Worm (Caenorhabditis elegans) whole organism, L4 larva: ENCODE data around the gene srh-172.

ENCODE experiments used
- D1046.2 ChIP-seq: fragments of 200-800 bp; sonication (Bioruptor generic); IDR thresholded peaks from 2 replicates; pipeline ENCODE4 v1.3.6; 2022; ENCODE audit warnings: missing genetic modification characterization, missing compliant biosample characterization
- F44E2.7 ChIP-seq: fragments of 200-800 bp; sonication (Bioruptor generic); IDR thresholded peaks from 2 replicates; pipeline ENCODE4 v2.1.2; 2022; ENCODE audit warnings: missing genetic modification characterization, missing compliant biosample characterization
- ZK337.2 ChIP-seq: fragments of 200-800 bp; sonication (Bioruptor generic); IDR thresholded peaks from 2 replicates; pipeline ENCODE4 v1.3.6; 2022; ENCODE audit warnings: missing genetic modification reagents, missing genetic modification characterization, missing compliant biosample characterization
- ceh-62 ChIP-seq: sonication (generic microtip); optimal IDR thresholded peaks from 2 replicates; lab custom pipeline; 2017; ENCODE audit warnings: missing biosample characterization, missing genetic modification characterization
- dmd-6 ChIP-seq: fragments of 200-800 bp; sonication (Bioruptor generic); IDR thresholded peaks from 2 replicates; pipeline ENCODE4 v1.3.6; 2022; ENCODE audit warnings: missing genetic modification reagents, missing genetic modification characterization, missing compliant biosample characterization
- dmd-8 ChIP-seq: fragments of 200-800 bp; sonication (Bioruptor generic); IDR thresholded peaks from 2 replicates; pipeline ENCODE4 v1.3.6; 2022; ENCODE audit warnings: missing genetic modification characterization, missing compliant biosample characterization
- lin-29 ChIP-seq: fragments of 200-800 bp; sonication (Bioruptor generic); IDR thresholded peaks from 2 replicates; pipeline ENCODE4 v1.3.6; 2022; ENCODE audit warnings: missing genetic modification reagents, missing genetic modification characterization, missing compliant biosample characterization
- mep-1 ChIP-seq: fragments of 150-350 bp; sonication (generic microtip); optimal IDR thresholded peaks from 3 replicates; lab custom pipeline; 2014; ENCODE audit warnings: missing biosample characterization, missing genetic modification characterization
- nhr-10 ChIP-seq: fragments of 150-350 bp; optimal IDR thresholded peaks from 2 replicates; lab custom pipeline; 2014; ENCODE audit warnings: missing biosample characterization, missing genetic modification characterization
- nhr-237 ChIP-seq: sonication (generic microtip); optimal IDR thresholded peaks from 2 replicates; lab custom pipeline; 2017; ENCODE audit warnings: missing biosample characterization, missing genetic modification characterization
- nhr-25 ChIP-seq: sonication (generic microtip); optimal IDR thresholded peaks from 2 replicates; lab custom pipeline; 2017; ENCODE audit warnings: missing genetic modification characterization, mild to moderate bottlenecking, missing compliant biosample characterization, antibody characterized with exemption, moderate library complexity, borderline replicate concordance; ENCODE audit not compliant: insufficient read depth
- saeg-2 ChIP-seq: fragments of 200-800 bp; sonication (Bioruptor generic); IDR thresholded peaks from 2 replicates; pipeline ENCODE4 v1.3.6; 2022; ENCODE audit warnings: missing genetic modification reagents, missing genetic modification characterization, missing compliant biosample characterization

ce11 chrV:19999789-20000188 lies 40.9 kb downstream of the srh-172 start:
- no peak for TF ChIP-seq nhr-25 (tag; lab: Kevin White, UChicago)
- TF ChIP-seq ZK337.2 (GFP tag; lab: Robert Waterston, UW) = no peak
- no peak for TF ChIP-seq saeg-2
- no peak for TF ChIP-seq dmd-8 (GFP tag; lab: Robert Waterston, UW)
- no peak for TF ChIP-seq mep-1 (tag; lab: Kevin White, UChicago)
- no peak for TF ChIP-seq nhr-10 (tag; lab: Kevin White, UChicago)
- no peak for TF ChIP-seq dmd-6
- TF ChIP-seq lin-29 (GFP tag; lab: Robert Waterston, UW) = no peak
- no peak for TF ChIP-seq nhr-237 (tag; lab: Kevin White, UChicago)
- no peak for TF ChIP-seq D1046.2 (GFP tag; lab: Robert Waterston, UW)
- no peak for TF ChIP-seq ceh-62 (tag; lab: Kevin White, UChicago)
- TF ChIP-seq F44E2.7 (GFP tag; lab: Robert Waterston, UW) = peak; percentile 54; the same call in 1 of the 2 replicates
